Fruit fly (Drosophila melanogaster) whole organism, pupa: ENCODE data around the gene Pk34A.

Experiments used
- CG10348 ChIP-seq: fragments of 200-800 bp; sonication (Bioruptor generic); IDR thresholded peaks from 2 replicates; pipeline ENCODE4 v1.3.6; 2022; ENCODE audit warnings: missing biosample characterization, missing genetic modification characterization
- CG12605 ChIP-seq: fragments of 200-800 bp; sonication (Bioruptor generic); IDR thresholded peaks from 2 replicates; pipeline ENCODE4 v1.3.6; 2022; ENCODE audit warnings: missing biosample characterization, missing genetic modification characterization
- CG13204 ChIP-seq: fragments of 200-800 bp; sonication (Bioruptor generic); optimal IDR thresholded peaks from 2 replicates; lab custom pipeline; 2018; ENCODE audit warnings: missing biosample characterization, mild to moderate bottlenecking, missing genetic modification characterization, moderate library complexity
- CG14655 ChIP-seq: fragments of 200-800 bp; sonication (Bioruptor generic); optimal IDR thresholded peaks from 3 replicates; lab custom pipeline; 2017; ENCODE audit warnings: mild to moderate bottlenecking, missing biosample characterization, missing genetic modification reagents, missing genetic modification characterization
- CG15710 ChIP-seq: fragments of 200-800 bp; sonication (Bioruptor generic); optimal IDR thresholded peaks from 2 replicates; lab custom pipeline; 2018; ENCODE audit warnings: missing biosample characterization, mild to moderate bottlenecking, missing genetic modification characterization, moderate library complexity
- CG17806 ChIP-seq: fragments of 200-800 bp; sonication (Bioruptor generic); optimal IDR thresholded peaks from 2 replicates; lab custom pipeline; 2018; ENCODE audit warnings: missing biosample characterization, mild to moderate bottlenecking, missing genetic modification characterization, moderate library complexity
- CG32121 ChIP-seq: fragments of 200-800 bp; sonication (Bioruptor generic); IDR thresholded peaks from 2 replicates; pipeline ENCODE4 v1.3.6; 2022; ENCODE audit warnings: missing biosample characterization, missing genetic modification characterization
- CG34367 ChIP-seq: fragments of 200-800 bp; sonication (Bioruptor generic); optimal IDR thresholded peaks from 2 replicates; lab custom pipeline; 2018; ENCODE audit warnings: missing biosample characterization, mild to moderate bottlenecking, missing genetic modification characterization
- CG4496 ChIP-seq: fragments of 200-800 bp; sonication (Bioruptor generic); IDR thresholded peaks from 3 replicates; pipeline ENCODE4 v1.3.6; 2022; ENCODE audit warnings: missing biosample characterization, missing genetic modification characterization
- CG8159 ChIP-seq: fragments of 200-800 bp; sonication (Bioruptor generic); optimal IDR thresholded peaks from 3 replicates; lab custom pipeline; 2018; ENCODE audit warnings: missing biosample characterization, mild to moderate bottlenecking, missing genetic modification characterization, moderate library complexity
- CG8301 ChIP-seq: fragments of 200-800 bp; sonication (Bioruptor generic); optimal IDR thresholded peaks from 2 replicates; lab custom pipeline; 2018; ENCODE audit warnings: missing biosample characterization, mild to moderate bottlenecking, missing genetic modification characterization
- CG9948 ChIP-seq: fragments of 200-800 bp; sonication (Bioruptor generic); optimal IDR thresholded peaks from 2 replicates; lab custom pipeline; 2018; ENCODE audit warnings: missing biosample characterization, mild to moderate bottlenecking, missing genetic modification characterization, moderate library complexity
- D1 ChIP-seq: fragments of 200-800 bp; sonication (Bioruptor generic); optimal IDR thresholded peaks from 2 replicates; lab custom pipeline; 2018; ENCODE audit warnings: missing biosample characterization, mild to moderate bottlenecking, missing genetic modification characterization, moderate library complexity
- EcR ChIP-seq: fragments of 200-800 bp; sonication (Bioruptor generic); optimal IDR thresholded peaks from 3 replicates; lab custom pipeline; 2019; ENCODE audit warnings: missing biosample characterization, missing genetic modification characterization, mild to moderate bottlenecking, moderate library complexity, missing genetic modification reagents
- Ets98B ChIP-seq: fragments of 200-800 bp; sonication (Bioruptor generic); IDR thresholded peaks from 2 replicates; pipeline ENCODE4 v1.3.6; 2022; ENCODE audit warnings: missing biosample characterization, missing genetic modification characterization
- Pif1A ChIP-seq: fragments of 200-800 bp; sonication (Bioruptor generic); optimal IDR thresholded peaks from 3 replicates; lab custom pipeline; 2016; ENCODE audit warnings: missing biosample characterization, missing genetic modification characterization
- Pif1B ChIP-seq: fragments of 200-800 bp; sonication (Bioruptor generic); optimal IDR thresholded peaks from 3 replicates; lab custom pipeline; 2016; ENCODE audit warnings: missing biosample characterization, missing genetic modification characterization
- Snoo ChIP-seq: fragments of 200-800 bp; sonication (Bioruptor generic); optimal IDR thresholded peaks from 3 replicates; lab custom pipeline; 2017; ENCODE audit warnings: missing biosample characterization, mild to moderate bottlenecking, missing genetic modification characterization, inconsistent platforms
- fd96Ca ChIP-seq: fragments of 200-800 bp; sonication (Bioruptor generic); IDR thresholded peaks from 3 replicates; pipeline ENCODE4 v1.3.6; 2022; ENCODE audit warnings: missing biosample characterization, missing genetic modification characterization
- gl ChIP-seq: fragments of 200-800 bp; sonication (Bioruptor generic); optimal IDR thresholded peaks from 2 replicates; lab custom pipeline; 2018; ENCODE audit warnings: missing biosample characterization, mild to moderate bottlenecking, missing genetic modification characterization
- rn ChIP-seq: fragments of 200-800 bp; sonication (Bioruptor generic); IDR thresholded peaks from 2 replicates; pipeline ENCODE4 v1.3.6; 2022; ENCODE audit warnings: missing biosample characterization, missing genetic modification characterization

Pk34A gene

dm6 chr2L:13140891-13141290 is 17.7 kb upstream of the Pk34A start:
- TF ChIP-seq CG8159 = no peak
- no peak for TF ChIP-seq D1 (tag; lab: Kevin White, UChicago)
- TF ChIP-seq CG8301 (tag; lab: Kevin White, UChicago) = no peak
- TF ChIP-seq CG4496 (GFP tag; lab: Robert Waterston, UW) = no peak
- TF ChIP-seq CG14655 (GFP tag; lab: Kevin White, UChicago) = no peak
- no peak for TF ChIP-seq Pif1A (GFP tag; lab: Kevin White, UChicago)
- TF ChIP-seq Pif1B (GFP tag; lab: Kevin White, UChicago) = no peak
- TF ChIP-seq CG9948 (tag; lab: Kevin White, UChicago) = no peak
- no peak for TF ChIP-seq EcR
- no peak for TF ChIP-seq Ets98B (GFP tag; lab: Robert Waterston, UW)
- TF ChIP-seq rn = no peak
- TF ChIP-seq CG17806 (tag; lab: Kevin White, UChicago) = no peak
- TF ChIP-seq, all 21 proteins: peak for 0

- no peak for TF ChIP-seq Snoo (tag; lab: Kevin White, UChicago)
- TF ChIP-seq CG8159 = no peak
- no peak for TF ChIP-seq CG13204
- TF ChIP-seq, all 21 proteins: peak for 0
Observed at dm6 chr2L:13142803-13143202, 15.8 kb upstream of the Pk34A start, which contains the start of gene CG9928. Gene CG9928 (minus strand): TSS chr2L:13142903.

DNA sequence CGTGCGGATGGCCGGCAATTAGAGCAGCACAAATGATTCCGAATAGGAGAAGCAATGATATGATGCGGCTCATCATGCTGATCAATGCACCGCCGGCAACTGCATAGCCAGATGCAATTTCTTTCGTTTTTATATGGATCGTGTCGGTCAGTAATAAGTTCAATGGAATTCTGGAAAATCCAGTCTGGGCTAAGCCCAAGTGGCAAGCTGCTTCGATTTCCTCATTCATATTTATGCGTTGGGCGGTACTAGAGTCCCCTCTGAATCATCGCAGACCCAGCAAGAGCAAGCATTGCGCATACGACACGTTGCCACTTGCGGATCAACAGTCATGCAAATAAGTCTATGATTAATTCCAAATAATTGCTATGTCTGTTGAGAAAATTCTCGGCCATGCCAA is 15.1 kb upstream of the Pk34A start, which contains the start of gene CG16978:
Gene CG16978, minus strand, starts transcription at position 101 of the 400 bp plus-strand sequence.
- no peak for TF ChIP-seq CG9948 (tag; lab: Kevin White, UChicago)
- no peak for TF ChIP-seq EcR
- TF ChIP-seq CG4496 (GFP tag; lab: Robert Waterston, UW) = no peak
- no peak for TF ChIP-seq Ets98B (GFP tag; lab: Robert Waterston, UW)
- TF ChIP-seq rn = no peak
- no peak for TF ChIP-seq CG10348 (GFP tag; lab: Robert Waterston, UW)

DNA sequence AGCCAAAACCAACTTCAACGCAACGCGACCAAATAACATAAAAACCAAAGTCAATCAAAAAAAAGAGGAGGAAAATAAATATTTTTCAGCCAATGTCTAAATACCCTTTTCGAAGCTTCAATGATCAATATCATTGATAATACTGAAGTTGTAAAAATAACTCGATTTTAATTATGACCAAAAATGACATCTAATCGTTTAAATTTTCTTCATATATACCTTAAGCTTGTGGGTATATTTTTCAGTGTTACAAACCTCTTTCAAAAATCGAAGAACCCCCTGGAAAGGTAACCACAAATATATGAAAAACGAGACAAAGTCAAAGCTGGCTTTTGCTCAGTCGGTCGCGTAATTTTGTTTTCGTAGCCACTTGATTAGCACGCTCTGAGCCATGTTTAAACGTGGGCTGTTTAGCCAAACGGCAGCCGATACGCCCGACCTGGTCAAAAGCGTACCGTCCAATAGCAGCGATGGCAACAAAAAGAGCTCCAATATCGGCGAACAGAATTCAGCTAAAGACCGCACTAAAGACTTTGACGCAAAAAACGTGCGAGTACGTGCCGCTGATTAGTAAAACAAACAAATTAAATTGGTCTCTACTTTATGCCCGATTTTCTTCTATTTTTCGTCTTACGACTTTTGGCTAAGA is 13.5 kb upstream of the Pk34A start:
- TF ChIP-seq CG13204 (no peak), Pif1B (GFP tag; lab: Kevin White, UChicago) (peak; percentile 8), Snoo (tag; lab: Kevin White, UChicago) (no peak), EcR (no peak), CG34367 (tag; lab: Kevin White, UChicago) (no peak), Pif1A (GFP tag; lab: Kevin White, UChicago) (no peak), CG4496 (GFP tag; lab: Robert Waterston, UW) (peak; percentile 66; the same call in 2 of the 3 replicates), CG14655 (GFP tag; lab: Kevin White, UChicago) (peak; percentile 30), CG9948 (tag; lab: Kevin White, UChicago) (no peak), D1 (tag; lab: Kevin White, UChicago) (no peak), CG32121 (GFP tag; lab: Robert Waterston, UW) (peak; percentile 73), CG8301 (tag; lab: Kevin White, UChicago) (peak; percentile 18), Ets98B (GFP tag; lab: Robert Waterston, UW) (0 out of 2 replicates have a peak, but pooled peaks have one; percentile 34), CG10348 (GFP tag; lab: Robert Waterston, UW) (no peak), gl (no peak), CG8159 (peak; percentile 24), CG12605 (GFP tag; lab: Robert Waterston, UW) (no peak), CG15710 (tag; lab: Kevin White, UChicago) (no peak), CG17806 (tag; lab: Kevin White, UChicago) (peak; percentile 1), rn (peak; percentile 50; the same call in 1 of the 2 replicates), fd96Ca (GFP tag; lab: Robert Waterston, UW) (0 out of 3 replicates have a peak, but pooled peaks have one; percentile 23)

dm6 chr2L:13146254-13146653 is 12.4 kb upstream of the Pk34A start:
- peak; percentile 68 for TF ChIP-seq CG34367 (tag; lab: Kevin White, UChicago)
- TF ChIP-seq CG15710 (tag; lab: Kevin White, UChicago) = peak; percentile 83
- peak; percentile 43 for TF ChIP-seq Snoo (tag; lab: Kevin White, UChicago)
- peak; percentile 81 for TF ChIP-seq CG17806 (tag; lab: Kevin White, UChicago)
- no peak for TF ChIP-seq rn
- no peak for TF ChIP-seq CG4496 (GFP tag; lab: Robert Waterston, UW)
- no peak for TF ChIP-seq Pif1B (GFP tag; lab: Kevin White, UChicago)
- 0 out of 2 replicates have a peak, but pooled peaks have one; percentile 25 for TF ChIP-seq CG32121 (GFP tag; lab: Robert Waterston, UW)
- no peak for TF ChIP-seq EcR
- peak; percentile 86 for TF ChIP-seq CG9948 (tag; lab: Kevin White, UChicago)
- peak; percentile 41 for TF ChIP-seq CG13204
- peak; percentile 75 for TF ChIP-seq CG14655 (GFP tag; lab: Kevin White, UChicago)
- TF ChIP-seq gl = peak; percentile 24
- peak; percentile 89 for TF ChIP-seq CG8159
- peak; percentile 37 for TF ChIP-seq CG8301 (tag; lab: Kevin White, UChicago)
- TF ChIP-seq Ets98B (GFP tag; lab: Robert Waterston, UW) = no peak
- TF ChIP-seq D1 (tag; lab: Kevin White, UChicago) = peak; percentile 56

- TF ChIP-seq Pif1B (GFP tag; lab: Kevin White, UChicago) (no peak), EcR (peak; percentile 45)
Observed at dm6 chr2L:13154313-13154712, 4.3 kb upstream of the Pk34A start.
